Worm (Caenorhabditis elegans) whole organism, early embryonic: ENCODE results near the gene T04B2.3.

Experiments used
- aly-1 ChIP-seq: sonication (generic microtip); optimal IDR thresholded peaks from 2 replicates; lab custom pipeline; 2016; ENCODE audit warnings: missing genetic modification characterization, missing compliant biosample characterization
- ama-1 ChIP-seq: fragments of 150-350 bp; optimal IDR thresholded peaks from 2 replicates; lab custom pipeline; 2014
- ceh-13 ChIP-seq: fragments of 200-800 bp; sonication (Bioruptor generic); optimal IDR thresholded peaks from 2 replicates; lab custom pipeline; 2018; ENCODE audit warnings: mild to moderate bottlenecking, missing genetic modification characterization, missing compliant biosample characterization
- flt-1 ChIP-seq: fragments of 200-800 bp; sonication (Bioruptor generic); IDR thresholded peaks from 2 replicates; pipeline ENCODE4 v1.3.6; 2022; ENCODE audit warnings: missing genetic modification characterization, missing compliant biosample characterization
- hnd-1 ChIP-seq: sonication (generic microtip); optimal IDR thresholded peaks from 2 replicates; lab custom pipeline; 2016; ENCODE audit warnings: missing genetic modification characterization, missing compliant biosample characterization
- tbx-37 ChIP-seq: fragments of 200-800 bp; sonication (Bioruptor generic); conservative IDR thresholded peaks from 2 replicates; pipeline ENCODE4 v1.3.6; 2022; ENCODE audit warnings: missing genetic modification reagents, missing genetic modification characterization, missing compliant biosample characterization

ce11 chrIV:10006792-10007191, 40.4 kb upstream of the T04B2.3 start, which contains the start of gene C47E12.13:
- TF ChIP-seq hnd-1 (tag; lab: Kevin White, UChicago): no peak
- TF ChIP-seq ama-1 (lab: Kevin White, UChicago): no peak
- no peak for TF ChIP-seq tbx-37 (GFP tag; lab: Robert Waterston, UW)
- no peak for TF ChIP-seq aly-1
- no peak for TF ChIP-seq ceh-13 (GFP tag; lab: Kevin White, UChicago)
- no peak for TF ChIP-seq flt-1 (GFP tag; lab: Robert Waterston, UW)
